Fruit fly (Drosophila melanogaster) whole organism, embryonic: ENCODE results near the gene Ir25a.
A peak's percentile ranks its signal among the peaks of the same experiment; 100 is the strongest.

Source experiments
- Adf1 ChIP-seq: fragments of 200-800 bp; sonication (Bioruptor generic); IDR thresholded peaks from 2 replicates; pipeline ENCODE4 v1.3.6; 2022; ENCODE audit warnings: missing biosample characterization, missing genetic modification characterization
- Atf-2 ChIP-seq: fragments of 200-800 bp; sonication (Bioruptor generic); optimal IDR thresholded peaks from 2 replicates; lab custom pipeline; 2016; ENCODE audit warnings: missing biosample characterization, missing genetic modification characterization
- B-H2 ChIP-seq: fragments of 200-800 bp; sonication (Bioruptor generic); optimal IDR thresholded peaks from 2 replicates; lab custom pipeline; 2018; ENCODE audit warnings: missing biosample characterization, mild to moderate bottlenecking, missing genetic modification characterization
- BtbVII ChIP-seq: fragments of 200-800 bp; sonication (Bioruptor generic); optimal IDR thresholded peaks from 3 replicates; lab custom pipeline; 2017; ENCODE audit warnings: missing biosample characterization, mild to moderate bottlenecking, missing genetic modification characterization
- CG11695 ChIP-seq: fragments of 200-800 bp; sonication (Bioruptor generic); IDR thresholded peaks from 3 replicates; pipeline ENCODE4 v1.3.6; 2022; ENCODE audit warnings: missing biosample characterization, missing genetic modification characterization
- CG12391 ChIP-seq: fragments of 200-800 bp; sonication (Bioruptor generic); optimal IDR thresholded peaks from 3 replicates; lab custom pipeline; 2018; ENCODE audit warnings: missing biosample characterization, mild to moderate bottlenecking, missing genetic modification characterization, moderate library complexity
- CG15011 ChIP-seq: fragments of 200-800 bp; sonication (Bioruptor generic); optimal IDR thresholded peaks from 3 replicates; lab custom pipeline; 2018; ENCODE audit warnings: missing biosample characterization, mild to moderate bottlenecking, missing genetic modification characterization
- CG15269 ChIP-seq: fragments of 200-800 bp; sonication (Bioruptor generic); optimal IDR thresholded peaks from 2 replicates; lab custom pipeline; 2018; ENCODE audit warnings: missing biosample characterization, mild to moderate bottlenecking, missing genetic modification characterization, moderate library complexity
- CG15601 ChIP-seq: fragments of 200-800 bp; sonication (Bioruptor generic); optimal IDR thresholded peaks from 3 replicates; lab custom pipeline; 2019; ENCODE audit warnings: missing biosample characterization, mild to moderate bottlenecking, missing genetic modification characterization, moderate library complexity
- CG17568 ChIP-seq: fragments of 200-800 bp; sonication (Bioruptor generic); optimal IDR thresholded peaks from 2 replicates; lab custom pipeline; 2018; ENCODE audit warnings: missing biosample characterization, mild to moderate bottlenecking, missing genetic modification characterization, moderate library complexity
- CG18011 ChIP-seq: fragments of 200-800 bp; sonication (Bioruptor generic); optimal IDR thresholded peaks from 2 replicates; lab custom pipeline; 2017; ENCODE audit warnings: missing biosample characterization, missing genetic modification characterization, mild to moderate bottlenecking, moderate library complexity, missing genotype
- CG1832 ChIP-seq: fragments of 200-800 bp; sonication (Bioruptor generic); optimal IDR thresholded peaks from 2 replicates; lab custom pipeline; 2017; ENCODE audit warnings: missing biosample characterization, mild to moderate bottlenecking, missing genetic modification characterization, inconsistent platforms
- CG31388 ChIP-seq: fragments of 200-800 bp; sonication (Bioruptor generic); optimal IDR thresholded peaks from 2 replicates; lab custom pipeline; 2016; ENCODE audit warnings: missing biosample characterization, missing genetic modification characterization
- CG34422 ChIP-seq: fragments of 200-800 bp; sonication (Bioruptor generic); IDR thresholded peaks from 3 replicates; pipeline ENCODE4 v1.3.6; 2022; ENCODE audit warnings: missing biosample characterization, missing genetic modification characterization
- CG3726 ChIP-seq: fragments of 200-800 bp; sonication (Bioruptor generic); IDR thresholded peaks from 3 replicates; pipeline ENCODE4, ENCODE4 v1.3.6; 2022; ENCODE audit warnings: missing biosample characterization, missing genetic modification characterization
- CG3838 ChIP-seq: fragments of 200-800 bp; sonication (Bioruptor generic); optimal IDR thresholded peaks from 3 replicates; lab custom pipeline; 2016; ENCODE audit warnings: missing biosample characterization, missing genetic modification characterization
- CG4360 ChIP-seq: fragments of 200-800 bp; sonication (Bioruptor generic); IDR thresholded peaks from 2 replicates; pipeline ENCODE4 v1.3.6; 2022; ENCODE audit warnings: missing biosample characterization, missing genetic modification characterization
- CG43689 ChIP-seq: fragments of 200-800 bp; sonication (Bioruptor generic); IDR thresholded peaks from 2 replicates; pipeline ENCODE4 v1.3.6; 2022; ENCODE audit warnings: missing biosample characterization, missing genetic modification characterization
- CG6272 ChIP-seq: fragments of 200-800 bp; sonication (Bioruptor generic); IDR thresholded peaks from 2 replicates; pipeline ENCODE4 v1.3.6; 2022; ENCODE audit warnings: missing biosample characterization, missing genetic modification characterization
- CG7839 ChIP-seq: fragments of 200-800 bp; sonication (Bioruptor generic); optimal IDR thresholded peaks from 3 replicates; lab custom pipeline; 2018; ENCODE audit warnings: missing biosample characterization, mild to moderate bottlenecking, missing genetic modification characterization, moderate library complexity
- CG7987 ChIP-seq: fragments of 200-800 bp; sonication (Bioruptor generic); optimal IDR thresholded peaks from 2 replicates; lab custom pipeline; 2018; ENCODE audit warnings: missing biosample characterization, mild to moderate bottlenecking, missing genetic modification characterization, moderate library complexity
- CG8290 ChIP-seq, 3 experiments: fragments of 200-800 bp; sonication (Bioruptor generic); optimal IDR thresholded peaks; 2 replicates each; lab custom pipeline; 2016 to 2019; ENCODE audit warnings: missing biosample characterization in 3 of 3, missing genetic modification characterization in 3 of 3, mild to moderate bottlenecking in 2 of 3, moderate library complexity in 1 of 3
- CG9876 ChIP-seq: fragments of 200-800 bp; sonication (Bioruptor generic); optimal IDR thresholded peaks from 2 replicates; lab custom pipeline; 2016; ENCODE audit warnings: missing biosample characterization, missing genetic modification characterization
- MTF-1 ChIP-seq: fragments of 200-800 bp; sonication (Bioruptor generic); optimal IDR thresholded peaks from 2 replicates; lab custom pipeline; 2018; ENCODE audit warnings: missing biosample characterization, mild to moderate bottlenecking, missing genetic modification characterization, borderline replicate concordance
- Spps ChIP-seq: fragments of 200-800 bp; sonication (Bioruptor generic); optimal IDR thresholded peaks from 2 replicates; lab custom pipeline; 2018; ENCODE audit warnings: missing biosample characterization, mild to moderate bottlenecking, missing genetic modification characterization
- Xrp1 ChIP-seq: fragments of 200-800 bp; sonication (Bioruptor generic); IDR thresholded peaks from 2 replicates; pipeline ENCODE4 v1.3.6; 2022; ENCODE audit warnings: missing biosample characterization, missing genetic modification characterization
- aop ChIP-seq: fragments of 200-800 bp; sonication (Bioruptor generic); IDR thresholded peaks from 2 replicates; pipeline ENCODE4 v1.3.6; 2022; ENCODE audit warnings: missing biosample characterization, missing genetic modification characterization
- bbx ChIP-seq: fragments of 200-800 bp; sonication (Bioruptor generic); IDR thresholded peaks from 2 replicates; pipeline ENCODE4 v1.3.6; 2022; ENCODE audit warnings: missing biosample characterization, missing genetic modification characterization; ENCODE audit not compliant: partially characterized antibody
- crc ChIP-seq: fragments of 200-800 bp; sonication (Bioruptor generic); optimal IDR thresholded peaks from 2 replicates; lab custom pipeline; 2016; ENCODE audit warnings: missing biosample characterization, missing genetic modification characterization
- eve ChIP-seq, 2 experiments: fragments of >200 bp; optimal IDR thresholded peaks; 2 replicates each; lab custom pipeline; 2017; ENCODE audit warnings: missing biosample characterization in 2 of 2, missing genetic modification characterization in 2 of 2
- ewg ChIP-seq: fragments of 200-800 bp; sonication (Bioruptor generic); optimal IDR thresholded peaks from 3 replicates; lab custom pipeline; 2017; ENCODE audit warnings: mild to moderate bottlenecking, missing biosample characterization, missing genetic modification reagents, missing genetic modification characterization
- eyg ChIP-seq: fragments of 200-800 bp; sonication (Bioruptor generic); optimal IDR thresholded peaks from 3 replicates; lab custom pipeline; 2016; ENCODE audit warnings: missing biosample characterization, missing genetic modification characterization
- gcm ChIP-seq: fragments of 200-800 bp; sonication (Bioruptor generic); optimal IDR thresholded peaks from 2 replicates; lab custom pipeline; 2019; ENCODE audit warnings: missing biosample characterization, mild to moderate bottlenecking, missing genetic modification characterization, moderate library complexity
- her ChIP-seq: fragments of 200-800 bp; sonication (Bioruptor generic); optimal IDR thresholded peaks from 2 replicates; lab custom pipeline; 2016; ENCODE audit warnings: missing biosample characterization, missing genetic modification characterization
- inv ChIP-seq: fragments of 200-800 bp; sonication (Bioruptor generic); IDR thresholded peaks from 2 replicates; pipeline ENCODE4 v1.3.6; 2022; ENCODE audit warnings: missing biosample characterization, missing genetic modification characterization; ENCODE audit not compliant: partially characterized antibody
- kay ChIP-seq: fragments of 200-800 bp; sonication (Bioruptor generic); optimal IDR thresholded peaks from 2 replicates; lab custom pipeline; 2016; ENCODE audit warnings: missing biosample characterization, missing genetic modification characterization
- nom ChIP-seq: fragments of 200-800 bp; sonication (Bioruptor generic); optimal IDR thresholded peaks from 2 replicates; lab custom pipeline; 2017; ENCODE audit warnings: missing biosample characterization, missing genetic modification characterization, mild to moderate bottlenecking, moderate library complexity, missing genetic modification reagents
- onecut ChIP-seq: fragments of 200-800 bp; sonication (Bioruptor generic); IDR thresholded peaks from 2 replicates; pipeline ENCODE4 v1.3.6; 2022; ENCODE audit warnings: missing biosample characterization, missing genetic modification characterization
- run ChIP-seq: fragments of 200-800 bp; sonication (Bioruptor generic); optimal IDR thresholded peaks from 3 replicates; lab custom pipeline; 2018; ENCODE audit warnings: missing biosample characterization, mild to moderate bottlenecking, missing genetic modification characterization
- scrt ChIP-seq: fragments of 200-800 bp; sonication (Bioruptor generic); optimal IDR thresholded peaks from 2 replicates; lab custom pipeline; 2018; ENCODE audit warnings: missing biosample characterization, mild to moderate bottlenecking, missing genetic modification characterization, moderate library complexity
- sim ChIP-seq: fragments of 200-800 bp; sonication (Bioruptor generic); IDR thresholded peaks from 2 replicates; pipeline ENCODE4 v1.3.6; 2022; ENCODE audit warnings: missing biosample characterization, missing genetic modification characterization
- sima ChIP-seq: fragments of 200-800 bp; sonication (Bioruptor generic); optimal IDR thresholded peaks from 2 replicates; lab custom pipeline; 2016; ENCODE audit warnings: missing biosample characterization, missing genetic modification characterization
- sisA ChIP-seq: fragments of 200-800 bp; sonication (Bioruptor generic); IDR thresholded peaks from 2 replicates; pipeline ENCODE4 v1.3.6; 2022; ENCODE audit warnings: missing biosample characterization, missing genetic modification characterization
- sqz ChIP-seq: fragments of 200-800 bp; sonication (Bioruptor generic); optimal IDR thresholded peaks from 3 replicates; lab custom pipeline; 2018; ENCODE audit warnings: missing biosample characterization, mild to moderate bottlenecking, missing genetic modification characterization
- ssp ChIP-seq: fragments of 200-800 bp; sonication (Bioruptor generic); IDR thresholded peaks from 2 replicates; pipeline ENCODE4 v1.3.6; 2022; ENCODE audit warnings: missing biosample characterization, missing genetic modification characterization
- stc ChIP-seq: fragments of 200-800 bp; sonication (Bioruptor generic); IDR thresholded peaks from 2 replicates; pipeline ENCODE4 v1.3.6; 2022; ENCODE audit warnings: missing biosample characterization, missing genetic modification characterization
- toy ChIP-seq: fragments of 200-800 bp; sonication (Bioruptor generic); IDR thresholded peaks from 2 replicates; pipeline ENCODE4 v1.3.6; 2022; ENCODE audit warnings: missing biosample characterization, missing genetic modification characterization
- trh ChIP-seq: fragments of 200-800 bp; sonication (Bioruptor generic); optimal IDR thresholded peaks from 2 replicates; lab custom pipeline; 2016; ENCODE audit warnings: missing biosample characterization, missing genetic modification characterization
- tx ChIP-seq: fragments of 200-800 bp; sonication (Bioruptor generic); optimal IDR thresholded peaks from 2 replicates; lab custom pipeline; 2016; ENCODE audit warnings: missing biosample characterization, missing genetic modification characterization
- vfl ChIP-seq: fragments of 200-800 bp; sonication (Bioruptor generic); optimal IDR thresholded peaks from 2 replicates; lab custom pipeline; 2016; ENCODE audit warnings: missing biosample characterization, missing genetic modification characterization

Ir25a gene

DNA sequence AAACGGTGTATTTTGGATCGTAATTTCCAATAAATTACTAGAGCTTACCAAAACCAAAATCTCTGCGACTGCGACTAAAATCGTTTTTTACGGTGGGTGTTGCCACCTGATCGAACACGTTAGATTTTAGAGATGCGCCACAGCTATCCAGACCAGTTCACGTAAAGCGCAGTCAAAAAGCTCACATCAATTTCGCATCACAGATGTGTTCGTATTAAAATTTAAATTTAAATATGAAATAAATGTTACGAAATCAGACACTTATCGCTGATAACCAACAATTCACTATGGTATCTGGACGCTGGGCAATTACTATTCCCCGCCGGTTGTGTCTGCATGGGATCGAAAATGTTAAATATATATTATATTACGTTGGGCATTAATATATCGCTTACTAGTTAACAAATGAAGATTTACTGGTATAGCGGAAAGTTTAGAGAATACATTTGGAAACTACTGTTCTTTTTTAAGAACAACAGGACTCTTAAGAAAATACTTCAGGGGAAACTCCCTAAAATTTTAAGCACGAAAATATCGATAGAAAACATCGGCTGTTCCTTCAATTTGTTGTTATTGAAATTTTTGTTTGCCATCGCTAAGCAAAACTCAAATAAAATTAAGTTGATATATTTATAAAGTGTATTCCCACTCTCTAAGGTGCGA is 12.2 kb upstream of the Ir25a start, which contains the start of the genes mxt and CG11927 (continued):
- TF ChIP-seq stc (GFP tag; lab: Robert Waterston, UW) (no peak), Spps (tag; lab: Kevin White, UChicago) (no peak), CG1832 (GFP tag; lab: Kevin White, UChicago) (no peak), CG18011 (GFP tag; lab: Kevin White, UChicago) (no peak), trh (no peak), CG15269 (tag; lab: Kevin White, UChicago) (no peak), CG8290 (GFP tag; optimal IDR thresholded peaks at IDR 0.05; lab: Kevin White, UChicago) (peak; percentile 49), CG8290 (tag; optimal IDR thresholded peaks at IDR 0.05; lab: Kevin White, UChicago) (no peak), CG31388 (GFP tag; lab: Kevin White, UChicago) (no peak), CG3838 (peak; percentile 7), tx (GFP tag; lab: Kevin White, UChicago) (peak; percentile 43), sqz (GFP tag; lab: Kevin White, UChicago) (no peak), bbx (peak; percentile 88), her (no peak), CG7987 (GFP tag; lab: Kevin White, UChicago) (no peak), gcm (GFP tag; lab: Kevin White, UChicago) (no peak), scrt (GFP tag; lab: Kevin White, UChicago) (no peak), CG9876 (GFP tag; lab: Kevin White, UChicago) (no peak), onecut (no peak; the same call in 1 of the 2 replicates), sima (GFP tag; lab: Kevin White, UChicago) (no peak), CG12391 (tag; lab: Kevin White, UChicago) (peak; percentile 52), sisA (peak; percentile 51), CG4360 (GFP tag; lab: Robert Waterston, UW) (no peak), B-H2 (GFP tag; lab: Kevin White, UChicago) (peak; percentile 22), kay (GFP tag; lab: Kevin White, UChicago) (peak; percentile 37), eyg (GFP tag; lab: Kevin White, UChicago) (no peak), CG17568 (GFP tag; lab: Kevin White, UChicago) (no peak), sim (GFP tag; lab: Robert Waterston, UW) (no peak), CG15011 (no peak), CG43689 (no peak), CG7839 (tag; lab: Kevin White, UChicago) (no peak), inv (GFP tag; lab: Robert Waterston, UW) (peak; percentile 81), ewg (GFP tag; lab: Kevin White, UChicago) (no peak), nom (GFP tag; lab: Kevin White, UChicago) (no peak), CG6272 (peak; percentile 55; the same call in 1 of the 2 replicates), run (tag; lab: Kevin White, UChicago) (no peak), toy (GFP tag; lab: Robert Waterston, UW) (no peak), aop (GFP tag; lab: Robert Waterston, UW) (no peak), eve (GFP tag; optimal IDR thresholded peaks at IDR 0.05; lab: Kevin White, UChicago) (no peak), Xrp1 (GFP tag; lab: Robert Waterston, UW) (no peak; the same call in 1 of the 2 replicates), MTF-1 (GFP tag; lab: Kevin White, UChicago) (no peak), Atf-2 (GFP tag; lab: Kevin White, UChicago) (no peak), Adf1 (GFP tag; lab: Robert Waterston, UW) (no peak), crc (GFP tag; lab: Kevin White, UChicago) (no peak), CG34422 (GFP tag; lab: Robert Waterston, UW) (peak; percentile 44; the same call in 1 of the 3 replicates), BtbVII (no peak), vfl (GFP tag; lab: Kevin White, UChicago) (peak; percentile 8), CG3726 (GFP tag; lab: Robert Waterston, UW) (no peak), CG15601 (tag; lab: Kevin White, UChicago) (peak; percentile 10), CG11695 (no peak), ssp (GFP tag; lab: Robert Waterston, UW) (peak; percentile 60)
